Worm (Caenorhabditis elegans) whole organism, midembryonic: Measurements from ENCODE around the gene T25B9.11.

Experiments
- T22C8.4 ChIP-seq: fragments of 200-800 bp; sonication (Bioruptor generic); IDR thresholded peaks from 2 replicates; pipeline ENCODE4 v1.3.6; 2022; ENCODE audit warnings: missing genetic modification characterization, missing compliant biosample characterization
- cog-1 ChIP-seq: sonication (generic microtip); optimal IDR thresholded peaks from 2 replicates; lab custom pipeline; 2016; ENCODE audit warnings: missing genetic modification characterization, missing compliant biosample characterization
- flt-1 ChIP-seq: fragments of 200-800 bp; sonication (Bioruptor generic); IDR thresholded peaks from 2 replicates; pipeline ENCODE4 v1.3.6; 2022; ENCODE audit warnings: missing genetic modification characterization, missing compliant biosample characterization
- klf-2 ChIP-seq: fragments of 200-800 bp; sonication (Bioruptor generic); conservative IDR thresholded peaks from 2 replicates; pipeline ENCODE4 v1.3.6; 2022; ENCODE audit warnings: missing genetic modification reagents, missing genetic modification characterization, missing compliant biosample characterization
- med-1 ChIP-seq: sonication (generic microtip); optimal IDR thresholded peaks from 2 replicates; lab custom pipeline; 2017; ENCODE audit warnings: missing genetic modification characterization, mild to moderate bottlenecking, missing compliant biosample characterization, antibody characterized with exemption, missing genetic modification reagents; ENCODE audit not compliant: insufficient read depth
- ref-1 ChIP-seq: fragments of 200-800 bp; sonication (Bioruptor generic); conservative IDR thresholded peaks from 2 replicates; pipeline ENCODE4 v1.3.6; 2022; ENCODE audit warnings: missing genetic modification reagents, missing genetic modification characterization, missing compliant biosample characterization
- tab-1 ChIP-seq: fragments of 200-800 bp; sonication (Bioruptor generic); IDR thresholded peaks from 2 replicates; pipeline ENCODE4 v1.3.6; 2022; ENCODE audit warnings: missing genetic modification characterization, missing compliant biosample characterization
- ztf-23 ChIP-seq: fragments of 200-800 bp; sonication (Bioruptor generic); IDR thresholded peaks from 2 replicates; pipeline ENCODE4 v1.3.6; 2022; ENCODE audit warnings: missing genetic modification reagents, missing genetic modification characterization, missing compliant biosample characterization
- ztf-29 ChIP-seq: fragments of 200-800 bp; sonication (Bioruptor generic); IDR thresholded peaks from 2 replicates; pipeline ENCODE4 v1.3.6; 2022; ENCODE audit warnings: missing genetic modification reagents, missing genetic modification characterization, missing compliant biosample characterization

Gene T25B9.11

DNA sequence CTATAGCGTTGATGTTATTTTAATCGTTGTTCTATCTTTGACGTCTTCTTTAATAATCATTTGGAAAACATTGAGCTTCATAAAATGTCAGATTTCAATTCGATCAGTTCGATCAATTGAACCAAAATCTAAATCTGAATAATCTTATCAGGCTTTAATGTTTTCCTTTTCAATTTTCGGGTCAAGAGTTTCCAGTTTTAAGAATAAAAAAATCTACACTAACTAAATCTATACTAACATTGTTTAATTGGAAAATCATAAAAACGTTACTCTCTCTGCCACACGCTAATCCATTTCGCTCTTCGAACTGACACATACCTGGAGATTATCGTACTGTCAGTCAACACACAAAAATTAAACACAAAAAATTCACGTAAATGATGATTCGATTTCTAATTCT, at the start of gene T25B9.11:
Gene T25B9.11 (plus strand): TSS at position 301 of the 400 bp plus-strand sequence.
- no peak for TF ChIP-seq ztf-29
- TF ChIP-seq cog-1 (tag; lab: Kevin White, UChicago), result no peak

DNA sequence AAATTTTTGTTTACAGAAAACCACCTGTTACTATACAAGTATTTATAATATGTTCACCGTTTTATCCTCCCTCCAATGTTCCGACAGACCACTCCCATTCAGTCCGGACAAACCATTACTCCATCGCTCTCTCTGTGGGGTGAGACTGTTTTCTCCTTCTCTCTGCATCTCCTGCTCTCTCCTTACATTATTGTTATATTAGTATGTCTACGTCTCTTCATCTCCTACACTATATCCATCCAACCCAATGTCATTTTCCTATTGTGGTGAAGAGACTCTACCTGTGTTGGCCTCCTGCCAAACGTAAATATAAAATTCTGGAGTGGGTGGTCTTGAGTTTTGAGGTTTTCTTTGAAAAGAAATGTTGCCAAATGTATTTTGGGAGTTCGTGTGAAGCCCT, 49.7 kb upstream of the T25B9.11 start:
- TF ChIP-seq med-1 (GFP tag; lab: Kevin White, UChicago), result no peak
- no peak for TF ChIP-seq cog-1 (tag; lab: Kevin White, UChicago)
- no peak for TF ChIP-seq klf-2 (GFP tag; lab: Robert Waterston, UW)
- no peak for TF ChIP-seq tab-1 (GFP tag; lab: Robert Waterston, UW)
- no peak for TF ChIP-seq ref-1 (GFP tag; lab: Robert Waterston, UW)
- no peak for TF ChIP-seq ztf-23 (GFP tag; lab: Robert Waterston, UW)
- no peak for TF ChIP-seq flt-1 (GFP tag; lab: Robert Waterston, UW)
- TF ChIP-seq ztf-29, result no peak
- no peak for TF ChIP-seq T22C8.4 (GFP tag; lab: Robert Waterston, UW)

DNA sequence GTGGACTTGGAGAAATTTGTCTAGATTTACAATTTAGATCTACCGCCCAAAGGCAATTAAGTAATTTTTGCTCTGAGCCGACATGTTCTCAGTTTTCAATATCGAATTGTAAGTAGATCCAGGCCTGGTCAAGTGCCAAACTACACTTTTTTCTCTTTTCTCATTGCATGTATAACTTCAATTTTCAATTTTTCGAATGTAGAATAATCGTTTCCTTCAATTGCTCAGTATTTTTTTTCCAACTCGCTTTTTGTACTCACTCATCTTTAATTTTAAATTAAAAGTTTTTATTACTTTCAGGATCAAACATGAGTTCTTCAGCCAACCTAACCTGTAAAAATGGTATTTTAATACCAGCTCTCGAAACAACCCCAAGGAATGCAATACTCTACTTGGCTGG, 48.0 kb upstream of the T25B9.11 start, which contains the start of gene ncx-3:
Gene ncx-3 (plus strand): TSS at position 301 of the 400 bp plus-strand sequence.
- no peak for TF ChIP-seq flt-1 (GFP tag; lab: Robert Waterston, UW)
- no peak for TF ChIP-seq cog-1 (tag; lab: Kevin White, UChicago)
- no peak for TF ChIP-seq T22C8.4 (GFP tag; lab: Robert Waterston, UW)
- no peak for TF ChIP-seq med-1 (GFP tag; lab: Kevin White, UChicago)
- no peak for TF ChIP-seq tab-1 (GFP tag; lab: Robert Waterston, UW)
- no peak for TF ChIP-seq ref-1 (GFP tag; lab: Robert Waterston, UW)

DNA sequence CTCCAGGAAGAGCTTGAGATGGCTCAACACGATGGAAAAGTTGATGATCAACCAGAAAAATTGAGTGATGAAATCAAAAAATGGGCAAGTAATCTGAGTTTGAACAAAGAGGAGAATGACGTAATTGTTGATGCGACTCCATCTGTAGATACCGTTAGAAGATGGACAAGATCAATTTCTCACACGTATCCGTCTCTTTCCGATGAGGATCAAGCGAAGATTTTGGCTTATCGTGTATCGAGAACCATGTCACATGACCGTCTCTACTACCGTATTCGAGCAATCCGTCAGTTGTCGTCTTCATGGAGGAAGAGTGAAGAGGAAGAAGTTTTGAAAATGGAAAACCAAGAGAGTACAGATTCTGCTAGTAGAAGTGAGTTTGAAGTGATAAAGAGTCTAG, 46.2 kb upstream of the T25B9.11 start:
- no peak for TF ChIP-seq med-1 (GFP tag; lab: Kevin White, UChicago)
- TF ChIP-seq tab-1 (GFP tag; lab: Robert Waterston, UW), result no peak
- no peak for TF ChIP-seq flt-1 (GFP tag; lab: Robert Waterston, UW)
- TF ChIP-seq T22C8.4 (GFP tag; lab: Robert Waterston, UW), result no peak
- no peak for TF ChIP-seq klf-2 (GFP tag; lab: Robert Waterston, UW)
- TF ChIP-seq ztf-23 (GFP tag; lab: Robert Waterston, UW), result no peak
- no peak for TF ChIP-seq cog-1 (tag; lab: Kevin White, UChicago)
- no peak for TF ChIP-seq ref-1 (GFP tag; lab: Robert Waterston, UW)
- TF ChIP-seq ztf-29, result no peak

DNA sequence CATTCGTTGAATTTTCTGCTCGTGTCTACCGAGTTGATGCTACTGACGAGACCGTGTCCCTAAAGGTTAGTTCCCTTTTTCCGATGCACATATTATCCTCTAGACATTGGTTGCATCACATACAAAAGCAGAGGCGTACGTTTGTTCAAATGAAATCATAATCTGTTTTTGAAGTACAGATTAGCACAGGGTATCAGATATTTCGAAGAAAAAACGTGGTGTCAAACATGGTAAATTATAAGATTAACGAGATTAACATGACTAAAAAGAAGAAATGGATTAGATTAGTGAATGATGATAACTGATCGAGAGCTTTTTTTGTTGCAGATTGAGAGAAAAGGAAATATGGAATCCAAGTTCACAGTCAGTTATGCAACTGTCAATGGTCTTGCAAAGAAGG, 45.4 kb upstream of the T25B9.11 start:
- no peak for TF ChIP-seq ztf-23 (GFP tag; lab: Robert Waterston, UW)

DNA sequence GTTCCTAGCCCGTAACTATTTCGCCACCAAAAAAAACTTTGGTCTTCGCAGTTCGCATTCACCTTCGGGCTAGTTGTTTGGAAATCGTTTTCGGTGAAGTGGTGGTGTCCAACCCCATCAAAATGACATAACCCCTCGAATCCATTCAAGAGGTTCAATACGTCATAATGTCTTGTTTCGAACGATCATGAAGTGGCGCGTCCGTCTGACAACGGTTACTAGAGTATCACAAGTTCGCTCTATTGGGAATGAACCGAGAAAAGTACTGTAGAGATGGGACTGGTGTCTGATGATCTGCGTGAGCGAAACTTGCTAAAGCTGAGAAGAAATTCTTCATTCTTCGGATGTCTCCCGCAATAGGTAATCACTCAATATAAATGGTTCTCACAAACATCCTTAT, 36.6 kb upstream of the T25B9.11 start, which contains the start of gene ZC168.2:
Gene ZC168.2 (plus strand): TSS at position 301 of the 400 bp plus-strand sequence.
- TF ChIP-seq tab-1 (GFP tag; lab: Robert Waterston, UW) (no peak), cog-1 (tag; lab: Kevin White, UChicago) (no peak), klf-2 (GFP tag; lab: Robert Waterston, UW) (no peak), flt-1 (GFP tag; lab: Robert Waterston, UW) (no peak), med-1 (GFP tag; lab: Kevin White, UChicago) (no peak), T22C8.4 (GFP tag; lab: Robert Waterston, UW) (no peak), ztf-23 (GFP tag; lab: Robert Waterston, UW) (no peak), ztf-29 (no peak), ref-1 (GFP tag; lab: Robert Waterston, UW) (no peak)

DNA sequence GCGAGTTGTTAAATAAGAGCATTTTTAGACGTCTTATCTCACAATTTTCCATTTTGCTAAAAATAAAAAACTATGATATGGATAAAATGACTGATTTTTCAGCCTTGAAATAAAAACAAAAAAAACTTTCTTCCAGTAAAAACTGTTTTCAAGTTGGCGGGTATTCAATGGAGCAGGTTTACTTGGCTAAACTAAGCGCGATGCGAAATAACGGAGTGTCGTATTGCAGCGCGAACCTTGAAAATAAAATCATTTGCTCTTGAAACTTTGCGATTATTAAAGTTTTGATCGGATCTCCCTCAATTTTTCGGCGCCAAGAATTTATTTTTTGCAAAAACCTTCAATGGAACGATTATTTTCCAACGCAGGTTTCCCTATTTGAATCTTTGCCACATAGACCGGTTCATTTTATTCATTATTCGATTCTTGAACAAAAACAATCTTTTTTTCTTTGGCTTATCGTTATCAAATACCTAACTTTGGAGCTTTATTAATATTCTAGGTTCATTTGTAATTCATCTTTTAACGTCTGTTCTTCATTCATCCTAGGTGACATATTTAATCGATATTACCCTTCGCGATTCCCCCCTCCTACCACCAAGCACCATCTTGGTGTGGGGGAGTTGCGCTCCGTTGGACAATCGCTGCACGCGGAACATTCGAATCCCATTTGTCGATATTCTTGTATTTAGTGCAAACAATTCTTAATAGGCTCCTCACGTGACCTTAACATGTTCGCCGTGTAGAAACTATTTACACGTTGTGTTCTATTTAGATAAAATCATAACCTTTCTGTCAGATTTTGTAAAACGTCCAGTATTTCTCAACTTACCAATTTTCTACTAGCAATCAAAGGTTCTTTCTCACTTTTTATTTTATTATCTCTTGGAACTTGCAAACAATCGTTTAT, 29.5 kb upstream of the T25B9.11 start, which contains the start of the genes orc-5 and cyb-1:
Gene orc-5 (minus strand): TSS at position 62 of the 910 bp plus-strand sequence.
Gene cyb-1 (plus strand): TSS at position 690 of the 910 bp plus-strand sequence.
- TF ChIP-seq cog-1 (tag; lab: Kevin White, UChicago) (no peak), T22C8.4 (GFP tag; lab: Robert Waterston, UW) (peak; percentile 68)

DNA sequence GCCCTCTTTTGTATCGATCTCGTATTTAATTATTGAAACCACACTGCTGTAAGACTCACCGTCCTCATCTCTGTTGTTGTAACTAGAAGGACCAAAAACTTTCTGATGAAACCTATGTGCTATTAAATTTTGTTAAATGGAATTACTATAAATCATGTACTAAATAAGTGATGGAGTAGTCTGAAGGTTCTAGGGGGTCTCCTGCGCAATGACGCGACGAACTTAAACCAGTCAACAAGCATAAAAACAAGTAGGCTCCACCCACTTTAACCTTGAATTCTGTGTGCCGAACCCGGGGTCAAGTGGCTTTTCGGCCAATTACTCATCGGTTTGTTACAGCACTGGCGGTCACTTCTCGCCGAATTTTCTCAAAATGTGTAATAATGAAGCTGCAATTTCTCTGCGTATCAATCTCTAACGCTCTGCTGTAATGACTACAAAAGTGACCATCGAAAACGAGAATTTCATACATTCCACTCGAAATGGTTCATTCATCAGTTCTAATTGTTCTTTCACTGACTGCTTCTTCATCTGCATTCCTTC, 27.2 kb upstream of the T25B9.11 start, which contains the start of gene grl-21:
Gene grl-21 (plus strand): TSS at position 464 of the 543 bp plus-strand sequence.
- TF ChIP-seq ztf-29, result no peak
- no peak for TF ChIP-seq klf-2 (GFP tag; lab: Robert Waterston, UW)
- TF ChIP-seq ztf-23 (GFP tag; lab: Robert Waterston, UW), result no peak
- TF ChIP-seq flt-1 (GFP tag; lab: Robert Waterston, UW), result no peak
- TF ChIP-seq T22C8.4 (GFP tag; lab: Robert Waterston, UW), result no peak

DNA sequence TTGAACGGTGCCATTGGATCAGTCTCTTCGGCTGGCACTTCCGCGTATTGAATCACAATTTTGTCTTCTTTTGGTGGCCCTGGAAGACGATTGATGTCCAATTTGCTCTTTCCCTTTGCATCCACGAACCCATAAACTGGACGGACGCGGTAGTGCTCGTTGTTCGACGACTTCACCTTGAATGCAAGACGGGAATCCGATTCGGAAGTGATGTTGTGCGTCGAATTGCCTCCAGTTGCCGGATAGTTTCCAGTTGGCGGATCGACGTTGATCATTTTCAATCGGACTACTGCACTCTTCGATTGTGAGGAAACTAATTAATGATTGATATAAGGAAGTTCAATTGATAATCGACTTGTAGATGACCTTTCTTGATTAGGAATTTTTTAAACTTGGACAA, 26.0 kb upstream of the T25B9.11 start, which contains the start of gene ssp-34:
Gene ssp-34 (minus strand): TSS at position 275 of the 400 bp plus-strand sequence.
- TF ChIP-seq ztf-29, result no peak
- no peak for TF ChIP-seq T22C8.4 (GFP tag; lab: Robert Waterston, UW)
- TF ChIP-seq med-1 (GFP tag; lab: Kevin White, UChicago), result no peak
- no peak for TF ChIP-seq flt-1 (GFP tag; lab: Robert Waterston, UW)
- TF ChIP-seq cog-1 (tag; lab: Kevin White, UChicago), result no peak
- no peak for TF ChIP-seq ref-1 (GFP tag; lab: Robert Waterston, UW)
- TF ChIP-seq klf-2 (GFP tag; lab: Robert Waterston, UW), result no peak
- TF ChIP-seq ztf-23 (GFP tag; lab: Robert Waterston, UW), result no peak
- no peak for TF ChIP-seq tab-1 (GFP tag; lab: Robert Waterston, UW)
